Fruit fly (Drosophila melanogaster): ENCODE results near the gene Manf.

Gene Manf

DNA sequence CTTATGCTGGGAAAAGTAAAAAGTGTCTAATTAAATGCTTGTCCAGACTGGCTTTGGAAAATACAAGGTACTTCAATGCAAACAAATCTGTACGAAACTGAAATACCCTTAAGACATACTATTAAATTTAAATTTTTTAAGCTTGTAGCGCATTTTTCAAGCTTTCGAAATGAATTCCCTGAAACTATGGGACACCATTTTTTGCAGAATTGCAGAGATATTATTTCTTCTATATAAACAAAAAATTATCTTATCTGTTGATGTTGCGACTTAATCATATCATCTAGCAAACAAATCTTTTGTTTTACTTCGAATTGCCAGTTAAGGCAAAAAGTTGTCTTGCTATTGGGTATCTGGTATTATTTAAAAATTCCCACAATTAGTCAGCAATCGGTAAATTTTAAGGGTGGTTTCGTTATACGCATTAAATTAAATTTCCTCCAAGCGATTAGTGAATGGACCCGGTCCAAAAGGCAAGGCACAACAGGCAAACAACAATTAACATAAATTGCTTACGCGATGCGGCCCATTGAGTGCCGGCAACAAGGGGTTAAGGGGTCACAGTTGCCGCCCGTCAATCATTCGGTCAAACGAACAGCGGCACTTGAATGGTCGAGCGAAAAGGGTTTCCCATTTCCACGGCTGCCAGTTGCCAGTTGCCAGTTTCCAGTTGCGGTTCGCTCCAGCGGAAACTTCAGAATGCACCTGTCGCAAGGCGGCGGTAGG, 12.7 kb upstream of the Manf start (continued):
- no peak for TF ChIP-seq caup (GFP tag; optimal IDR thresholded peaks at IDR 0.05; ENCODE audit: severe bottlenecking)
- peak; percentile 7 for TF ChIP-seq Oli (tag; optimal IDR thresholded peaks at IDR 0.05)
- no peak for TF ChIP-seq CG34422 (GFP tag; IDR thresholded peaks at IDR 0.05)
- TF ChIP-seq CG5180 (GFP tag; optimal IDR thresholded peaks at IDR 0.05): no peak
- peak; percentile 23 for TF ChIP-seq CG2712 (tag; optimal IDR thresholded peaks at IDR 0.05)
- TF ChIP-seq sens (GFP tag): peak; percentile 2
- TF ChIP-seq Med (GFP tag): peak; percentile 55
- no peak for TF ChIP-seq chinmo (GFP tag; IDR thresholded peaks at IDR 0.05; ENCODE audit: partially characterized antibody)
- TF ChIP-seq tna (GFP tag; IDR thresholded peaks at IDR 0.05; ENCODE audit: partially characterized antibody): 0 out of 2 replicates have a peak, but pooled peaks have one; percentile 12
- TF ChIP-seq CG10366 (GFP tag; IDR thresholded peaks at IDR 0.05): no peak
- TF ChIP-seq H2.0 (GFP tag; IDR thresholded peaks at IDR 0.05): no peak
- TF ChIP-seq CG7928 (GFP tag; optimal IDR thresholded peaks at IDR 0.05): no peak
- TF ChIP-seq CG9797 (GFP tag; optimal IDR thresholded peaks at IDR 0.05): no peak
- no peak for TF ChIP-seq ro (GFP tag; IDR thresholded peaks at IDR 0.05)
- TF ChIP-seq mirr (GFP tag; optimal IDR thresholded peaks at IDR 0.05): no peak
- TF ChIP-seq lbe (GFP tag; optimal IDR thresholded peaks at IDR 0.05): no peak
- no peak for TF ChIP-seq nerfin-1 (tag; optimal IDR thresholded peaks at IDR 0.05)
- no peak for TF ChIP-seq CG9215 (GFP tag; IDR thresholded peaks at IDR 0.05)

DNA sequence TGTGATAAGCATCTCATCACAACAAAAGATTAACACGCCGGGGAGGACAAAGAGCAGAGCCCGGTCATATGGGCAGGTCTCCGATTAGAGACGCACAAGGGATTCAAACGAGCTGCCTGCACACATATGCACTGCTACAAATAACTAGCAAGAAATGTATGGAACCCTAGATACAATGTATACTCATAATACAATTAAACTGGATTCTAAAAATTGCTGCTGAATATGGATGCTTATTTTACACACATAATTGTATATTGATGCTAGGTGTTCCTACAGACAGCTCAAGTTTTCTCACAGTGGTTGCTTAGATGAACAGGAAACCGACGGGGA, 12.2 kb upstream of the Manf start:
- TF ChIP-seq twi (tag; optimal IDR thresholded peaks at IDR 0.05): peak; percentile 23
- peak; percentile 37 for TF ChIP-seq CG11504 (tag; optimal IDR thresholded peaks at IDR 0.05)
- peak; percentile 48 for TF ChIP-seq CG30403 (GFP tag; optimal IDR thresholded peaks at IDR 0.05)
- TF ChIP-seq bcd (GFP tag; optimal IDR thresholded peaks at IDR 0.05): peak; percentile 14
- no peak for TF ChIP-seq Sry-β (GFP tag; optimal IDR thresholded peaks at IDR 0.05)
- no peak for TF ChIP-seq NFAT (GFP tag; IDR thresholded peaks at IDR 0.05)
- peak; percentile 74 for TF ChIP-seq Six4 (GFP tag; optimal IDR thresholded peaks at IDR 0.05)
- TF ChIP-seq CHES-1-like (GFP tag; optimal IDR thresholded peaks at IDR 0.05): peak; percentile 26
- peak; percentile 75 for TF ChIP-seq fd102C (GFP tag; optimal IDR thresholded peaks at IDR 0.05)
- peak; percentile 9 for TF ChIP-seq CG13424 (tag; optimal IDR thresholded peaks at IDR 0.05)
- peak; percentile 42 for TF ChIP-seq pros (GFP tag; optimal IDR thresholded peaks at IDR 0.05)
- TF ChIP-seq Camta (GFP tag; optimal IDR thresholded peaks at IDR 0.05): peak; percentile 56
- TF ChIP-seq Dip2 (GFP tag; IDR thresholded peaks at IDR 0.05): no peak
- peak; percentile 5 for TF ChIP-seq psq (GFP tag; optimal IDR thresholded peaks at IDR 0.05)
- TF ChIP-seq chinmo (GFP tag; IDR thresholded peaks at IDR 0.05; ENCODE audit: partially characterized antibody): no peak
- no peak for TF ChIP-seq zfh2 (GFP tag; optimal IDR thresholded peaks at IDR 0.05)
- TF ChIP-seq CG10209 (GFP tag; optimal IDR thresholded peaks at IDR 0.05): peak; percentile 32
- TF ChIP-seq CG42726 (GFP tag; IDR thresholded peaks at IDR 0.05; ENCODE audit: partially characterized antibody): no peak
- no peak for TF ChIP-seq CG16779 (GFP tag; IDR thresholded peaks at IDR 0.05)
- TF ChIP-seq klu (GFP tag; IDR thresholded peaks at IDR 0.05): no peak
- TF ChIP-seq CG18262 (tag; optimal IDR thresholded peaks at IDR 0.05): peak; percentile 83
- no peak for TF ChIP-seq CG6175 (GFP tag; IDR thresholded peaks at IDR 0.05)
- no peak for TF ChIP-seq nerfin-1 (tag; optimal IDR thresholded peaks at IDR 0.05)
- TF ChIP-seq CG15479 (GFP tag; optimal IDR thresholded peaks at IDR 0.05): peak; percentile 88
- TF ChIP-seq cwo (GFP tag; optimal IDR thresholded peaks at IDR 0.05): no peak
- no peak for TF ChIP-seq Lhr (GFP tag; optimal IDR thresholded peaks at IDR 0.05)
- TF ChIP-seq wdn (GFP tag; IDR thresholded peaks at IDR 0.05): no peak
- peak; percentile 74 for TF ChIP-seq CG2202 (tag; optimal IDR thresholded peaks at IDR 0.05)
- peak; percentile 36 for TF ChIP-seq gcm2 (GFP tag; optimal IDR thresholded peaks at IDR 0.05)
- peak in 1 of 3 experiments; percentile 25 for TF ChIP-seq Stat92E (GFP tag; optimal IDR thresholded peaks at IDR 0.05)
- TF ChIP-seq zfh1 (GFP tag; IDR thresholded peaks at IDR 0.05): peak; percentile 82
- TF ChIP-seq gem (tag; optimal IDR thresholded peaks at IDR 0.05): peak; percentile 77
- no peak for TF ChIP-seq CG10431 (GFP tag; optimal IDR thresholded peaks at IDR 0.05)
